Worm (Caenorhabditis elegans) whole organism, early embryonic: Measurements from ENCODE around the gene clec-83.

Experiments used
- B0310.2 ChIP-seq: sonication (generic microtip); optimal IDR thresholded peaks from 2 replicates; lab custom pipeline; 2016; ENCODE audit warnings: mild to moderate bottlenecking, missing genetic modification characterization, missing compliant biosample characterization
- ama-1 ChIP-seq: fragments of 150-350 bp; optimal IDR thresholded peaks from 2 replicates; lab custom pipeline; 2014
- ceh-36 ChIP-seq: sonication (generic microtip); optimal IDR thresholded peaks from 2 replicates; lab custom pipeline; 2016; ENCODE audit warnings: missing genetic modification characterization, inconsistent platforms, missing compliant biosample characterization
- ets-7 ChIP-seq: sonication (generic microtip); optimal IDR thresholded peaks from 2 replicates; lab custom pipeline; 2016; ENCODE audit warnings: missing genotype, missing genetic modification characterization, missing compliant biosample characterization
- flt-1 ChIP-seq: fragments of 200-800 bp; sonication (Bioruptor generic); IDR thresholded peaks from 2 replicates; pipeline ENCODE4 v1.3.6; 2022; ENCODE audit warnings: missing genetic modification characterization, missing compliant biosample characterization
- hmg-4 ChIP-seq: fragments of 200-800 bp; sonication (Bioruptor generic); optimal IDR thresholded peaks from 2 replicates; lab custom pipeline; 2018; ENCODE audit warnings: mild to moderate bottlenecking, missing genetic modification characterization, missing compliant biosample characterization
- pes-1 ChIP-seq: fragments of 200-800 bp; sonication (Bioruptor generic); IDR thresholded peaks from 2 replicates; pipeline ENCODE4 v1.3.6; 2022; ENCODE audit warnings: missing genetic modification reagents, missing genetic modification characterization, missing compliant biosample characterization
- scrt-1 ChIP-seq: fragments of 200-800 bp; sonication (Bioruptor generic); IDR thresholded peaks from 2 replicates; pipeline ENCODE4 v1.3.6; 2022; ENCODE audit warnings: missing genetic modification characterization, missing compliant biosample characterization
- sea-1 ChIP-seq: fragments of 200-800 bp; sonication (Bioruptor generic); conservative IDR thresholded peaks from 2 replicates; pipeline ENCODE4 v1.3.6; 2022; ENCODE audit warnings: missing genetic modification characterization, missing compliant biosample characterization
- tbx-11 ChIP-seq: fragments of 200-800 bp; sonication (Bioruptor generic); IDR thresholded peaks from 2 replicates; pipeline ENCODE4 v1.3.6; 2022; ENCODE audit warnings: missing genetic modification characterization, missing compliant biosample characterization
- tbx-37 ChIP-seq: fragments of 200-800 bp; sonication (Bioruptor generic); conservative IDR thresholded peaks from 2 replicates; pipeline ENCODE4 v1.3.6; 2022; ENCODE audit warnings: missing genetic modification reagents, missing genetic modification characterization, missing compliant biosample characterization
- tra-4 ChIP-seq: sonication (generic microtip); optimal IDR thresholded peaks from 2 replicates; lab custom pipeline; 2017; ENCODE audit warnings: missing genetic modification characterization, missing compliant biosample characterization

- no peak for TF ChIP-seq flt-1 (GFP tag; lab: Robert Waterston, UW)
- no peak for TF ChIP-seq ama-1 (lab: Kevin White, UChicago)
- no peak for TF ChIP-seq scrt-1 (GFP tag; lab: Robert Waterston, UW)
- TF ChIP-seq pes-1 = no peak
- TF ChIP-seq hmg-4 (GFP tag; lab: Kevin White, UChicago) = no peak
- no peak for TF ChIP-seq tbx-11
- no peak for TF ChIP-seq tra-4 (tag; lab: Kevin White, UChicago)
- TF ChIP-seq ceh-36 (tag; lab: Kevin White, UChicago) = no peak
- TF ChIP-seq tbx-37 (GFP tag; lab: Robert Waterston, UW) = no peak
- no peak for TF ChIP-seq ets-7
- TF ChIP-seq B0310.2 (tag; lab: Kevin White, UChicago) = no peak
- no peak for TF ChIP-seq sea-1
Observed at ce11 chrIV:2817038-2817437, 24.2 kb downstream of the clec-83 start.
